Worm (Caenorhabditis elegans): ENCODE measurements around the gene mmad-1.

DNA sequence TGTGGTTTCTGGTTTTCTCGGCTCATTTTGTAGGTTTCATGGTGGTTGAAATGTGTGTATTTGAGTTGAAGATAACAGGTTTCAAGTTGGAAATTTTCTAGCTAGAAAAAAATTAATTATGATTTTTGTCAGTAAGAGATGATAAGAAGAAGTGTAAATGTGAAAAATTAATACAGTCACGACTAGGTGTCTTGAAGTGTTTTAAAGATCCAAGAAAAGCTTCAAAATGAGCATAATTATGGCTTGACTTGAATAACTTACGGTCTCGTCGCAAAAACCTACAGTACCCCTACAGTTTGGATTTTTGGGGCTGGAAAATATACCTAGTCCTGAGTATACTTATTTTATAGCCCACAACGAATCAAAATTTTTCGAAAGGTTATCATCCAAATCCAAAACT lies 21.5 kb upstream of the mmad-1 start, which contains the start of gene exc-12:
- TF ChIP-seq him-1 (tag; optimal IDR thresholded peaks at IDR 0.05) (no peak), dao-5 (tag; optimal IDR thresholded peaks at IDR 0.05) (no peak)
